Fruit fly (Drosophila melanogaster) whole organism, wandering third instar larva: ENCODE results near the gene CG44085.

ENCODE experiments used
- CG9705 ChIP-seq: fragments of 200-800 bp; sonication (Bioruptor generic); optimal IDR thresholded peaks from 2 replicates; lab custom pipeline; 2018; ENCODE audit warnings: missing biosample characterization, mild to moderate bottlenecking, missing genetic modification characterization
- Dif ChIP-seq: fragments of 200-275, 200-300 bp; sonication (Bioruptor generic); optimal IDR thresholded peaks from 2 replicates; lab custom pipeline; 2018; ENCODE audit warnings: missing biosample characterization, missing genetic modification characterization; ENCODE audit not compliant: partially characterized antibody
- HLH106 ChIP-seq: fragments of 200-800 bp; optimal IDR thresholded peaks from 3 replicates; lab custom pipeline; 2019; ENCODE audit warnings: missing biosample characterization, mild to moderate bottlenecking, missing genetic modification characterization, moderate library complexity
- Mio ChIP-seq: sonication (Bioruptor generic); optimal IDR thresholded peaks from 2 replicates; lab custom pipeline; 2016; ENCODE audit warnings: missing biosample characterization, missing genetic modification characterization
- Myc ChIP-seq: fragments of >200 bp; optimal IDR thresholded peaks from 2 replicates; lab custom pipeline; 2017
- N ChIP-seq: fragments of >200 bp; optimal IDR thresholded peaks from 2 replicates; lab custom pipeline; 2018; ENCODE audit warnings: missing biosample characterization, missing external identifiers, missing genetic modification characterization
- Vsx2 ChIP-seq: fragments of 200-300, 225-300 bp; sonication (Bioruptor generic); optimal IDR thresholded peaks from 2 replicates; lab custom pipeline; 2018; ENCODE audit warnings: missing biosample characterization, missing genetic modification characterization; ENCODE audit not compliant: partially characterized antibody
- brk ChIP-seq: fragments of 200-800 bp; sonication (Bioruptor generic); optimal IDR thresholded peaks from 2 replicates; lab custom pipeline; 2016; ENCODE audit warnings: missing biosample characterization, mild to moderate bottlenecking, missing genetic modification characterization
- foxo ChIP-seq, 2 experiments: fragments of 200-800 bp; sonication (Bioruptor generic); optimal IDR thresholded peaks; 2 replicates in 1 of 2; 3 replicates in 1 of 2; lab custom pipeline; 2016 to 2017; ENCODE audit warnings: missing biosample characterization in 2 of 2, missing genetic modification characterization in 2 of 2
- fru ChIP-seq: fragments of 200-800 bp; sonication (Bioruptor generic); optimal IDR thresholded peaks from 3 replicates; lab custom pipeline; 2016; ENCODE audit warnings: missing biosample characterization, mild to moderate bottlenecking, missing genetic modification characterization
- h ChIP-seq: fragments of 200-800 bp; sonication (Bioruptor generic); optimal IDR thresholded peaks from 3 replicates; lab custom pipeline; 2016; ENCODE audit warnings: missing biosample characterization, mild to moderate bottlenecking, missing genetic modification characterization
- jim ChIP-seq: fragments of 175-275, 200-325 bp; sonication (Bioruptor generic); optimal IDR thresholded peaks from 2 replicates; lab custom pipeline; 2016; ENCODE audit warnings: missing biosample characterization, mild to moderate bottlenecking, missing genetic modification characterization
- lola ChIP-seq: fragments of >200 bp; optimal IDR thresholded peaks from 2 replicates; lab custom pipeline; 2017; ENCODE audit warnings: missing biosample characterization, missing genetic modification characterization
- psq ChIP-seq: fragments of 200-800 bp; sonication (Bioruptor generic); optimal IDR thresholded peaks from 3 replicates; lab custom pipeline; 2017; ENCODE audit warnings: missing biosample characterization, mild to moderate bottlenecking, missing genetic modification characterization, moderate library complexity

dm6 chr2L:13234610-13235489, 26.0 kb upstream of the CG44085 start, which contains the start of gene Mabi:
- no peak for TF ChIP-seq psq (GFP tag; lab: Kevin White, UChicago)
- TF ChIP-seq fru (GFP tag; lab: Kevin White, UChicago) = no peak
- no peak for TF ChIP-seq Mio (GFP tag; lab: Kevin White, UChicago)
- no peak for TF ChIP-seq Dif (GFP tag; lab: Kevin White, UChicago)
- TF ChIP-seq lola (GFP tag; lab: Kevin White, UChicago) = no peak
- TF ChIP-seq foxo (GFP tag; optimal IDR thresholded peaks at IDR 0.05; lab: Kevin White, UChicago) = no peak
- TF ChIP-seq h (GFP tag; lab: Kevin White, UChicago) = no peak
- no peak for TF ChIP-seq Vsx2 (GFP tag; lab: Kevin White, UChicago)
- TF ChIP-seq Myc (lab: Kevin White, UChicago) = no peak
- TF ChIP-seq CG9705 (GFP tag; lab: Kevin White, UChicago) = no peak
- no peak for TF ChIP-seq HLH106 (tag; lab: Kevin White, UChicago)
- no peak for TF ChIP-seq brk (GFP tag; lab: Kevin White, UChicago)
- TF ChIP-seq N (GFP tag; lab: Kevin White, UChicago) = no peak
- no peak for TF ChIP-seq jim (GFP tag; lab: Kevin White, UChicago)
